Worm (Caenorhabditis elegans) whole organism, mixed stage, embryonic: Measurements from ENCODE around the gene C34F6.9.

Experiments used
- ceh-83 ChIP-seq: fragments of 200-800 bp; sonication (Bioruptor generic); optimal IDR thresholded peaks from 2 replicates; lab custom pipeline; 2018; ENCODE audit warnings: mild to moderate bottlenecking, missing genetic modification characterization, missing compliant biosample characterization
- hlh-1 ChIP-seq: fragments of 150-350 bp; optimal IDR thresholded peaks from 2 replicates; lab custom pipeline; 2014; ENCODE audit warnings: missing biosample characterization, missing genetic modification reagents, missing genetic modification characterization
- lsy-2 ChIP-seq: fragments of 150-350 bp; optimal IDR thresholded peaks from 2 replicates; lab custom pipeline; 2014; ENCODE audit warnings: missing biosample characterization, missing genetic modification characterization
- pha-4 ChIP-seq: fragments of 150-350 bp; optimal IDR thresholded peaks from 2 replicates; lab custom pipeline; 2018; ENCODE audit warnings: missing biosample characterization, missing genetic modification reagents, missing genetic modification characterization
- unc-39 ChIP-seq: fragments of 150-350 bp; optimal IDR thresholded peaks from 2 replicates; lab custom pipeline; 2014; ENCODE audit warnings: missing biosample characterization, missing genetic modification characterization

- TF ChIP-seq ceh-83 (GFP tag; lab: Kevin White, UChicago) (no peak), hlh-1 (tag; lab: Kevin White, UChicago) (no peak), pha-4 (tag; lab: Kevin White, UChicago) (no peak), unc-39 (tag; lab: Kevin White, UChicago) (no peak), lsy-2 (tag; lab: Kevin White, UChicago) (no peak)
These were observed 22.6 kb upstream of the C34F6.9 start for ce11 chrX:11245056-11245455.
